Fruit fly (Drosophila melanogaster): ENCODE results near the gene puc.

Gene puc

dm6 chr3R:8126316-8127150 is 21.4 kb downstream of the puc start, which contains the start of the genes CG9667 and Arl8:
Gene CG9667, minus strand, starts transcription at chr3R:8126357.
Gene Arl8, plus strand, starts transcription at chr3R:8126605.
- TF ChIP-seq CG10348 (GFP tag; IDR thresholded peaks at IDR 0.05) (no peak), CG8301 (tag; optimal IDR thresholded peaks at IDR 0.05) (peak; percentile 30), CG14655 (GFP tag; optimal IDR thresholded peaks at IDR 0.05) (no peak), CG8159 (tag; optimal IDR thresholded peaks at IDR 0.05) (peak; percentile 60), CG13204 (GFP tag; optimal IDR thresholded peaks at IDR 0.05) (no peak), CG15710 (tag; optimal IDR thresholded peaks at IDR 0.05) (peak; percentile 44), D1 (tag; optimal IDR thresholded peaks at IDR 0.05) (no peak), CG17806 (tag; optimal IDR thresholded peaks at IDR 0.05) (peak; percentile 40), CG12605 (GFP tag; IDR thresholded peaks at IDR 0.05) (peak; percentile 33; the same call in 1 of the 2 replicates), Snoo (tag; optimal IDR thresholded peaks at IDR 0.05) (peak; percentile 18), CG4496 (GFP tag; IDR thresholded peaks at IDR 0.05) (no peak; the same call in 1 of the 3 replicates), CG9948 (tag; optimal IDR thresholded peaks at IDR 0.05) (peak; percentile 27), Ets98B (GFP tag; IDR thresholded peaks at IDR 0.05) (peak; percentile 55), CG34367 (tag; optimal IDR thresholded peaks at IDR 0.05) (no peak), gl (tag; optimal IDR thresholded peaks at IDR 0.05) (no peak), Pif1A (GFP tag; optimal IDR thresholded peaks at IDR 0.05) (peak; percentile 2), Pif1B (GFP tag; optimal IDR thresholded peaks at IDR 0.05) (peak; percentile 43), CG32121 (GFP tag; IDR thresholded peaks at IDR 0.05) (no peak), fd96Ca (GFP tag; IDR thresholded peaks at IDR 0.05) (no peak; the same call in 2 of the 3 replicates), EcR (GFP tag; optimal IDR thresholded peaks at IDR 0.05) (no peak)

dm6 chr3R:8127151-8127690 is 22.1 kb downstream of the puc start:
- TF ChIP-seq Pif1B (GFP tag; optimal IDR thresholded peaks at IDR 0.05) (no peak), EcR (GFP tag; optimal IDR thresholded peaks at IDR 0.05) (peak; percentile 49)

DNA sequence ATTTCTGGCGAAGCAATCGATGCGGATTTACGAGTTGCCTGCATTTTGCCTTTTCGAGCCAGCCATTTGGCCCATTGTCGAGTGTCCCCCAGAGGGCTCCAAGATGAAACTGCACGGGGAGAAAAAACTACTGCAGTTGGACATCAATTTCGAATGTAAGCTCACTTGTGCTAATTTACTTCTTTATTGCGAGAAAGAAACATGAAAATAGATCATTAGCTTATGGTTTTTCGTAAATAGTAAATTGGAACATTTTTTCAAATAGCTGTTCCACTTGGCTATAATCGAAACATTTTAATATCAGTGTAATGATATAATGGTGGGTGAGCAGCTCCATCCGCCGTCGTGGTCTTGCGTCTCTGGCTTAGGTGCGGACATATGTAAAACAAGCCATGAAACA is 27.3 kb downstream of the puc start:
- TF ChIP-seq CG8159 (tag; optimal IDR thresholded peaks at IDR 0.05) (peak; percentile 49), D1 (tag; optimal IDR thresholded peaks at IDR 0.05) (no peak), CG17806 (tag; optimal IDR thresholded peaks at IDR 0.05) (peak; percentile 39), Pif1A (GFP tag; optimal IDR thresholded peaks at IDR 0.05) (no peak), EcR (GFP tag; optimal IDR thresholded peaks at IDR 0.05) (no peak), CG15710 (tag; optimal IDR thresholded peaks at IDR 0.05) (no peak), CG9948 (tag; optimal IDR thresholded peaks at IDR 0.05) (no peak), Ets98B (GFP tag; IDR thresholded peaks at IDR 0.05) (no peak), CG4496 (GFP tag; IDR thresholded peaks at IDR 0.05) (no peak), CG10348 (GFP tag; IDR thresholded peaks at IDR 0.05) (no peak), CG13204 (GFP tag; optimal IDR thresholded peaks at IDR 0.05) (no peak), CG32121 (GFP tag; IDR thresholded peaks at IDR 0.05) (no peak), rn (GFP tag; IDR thresholded peaks at IDR 0.05) (no peak)

DNA sequence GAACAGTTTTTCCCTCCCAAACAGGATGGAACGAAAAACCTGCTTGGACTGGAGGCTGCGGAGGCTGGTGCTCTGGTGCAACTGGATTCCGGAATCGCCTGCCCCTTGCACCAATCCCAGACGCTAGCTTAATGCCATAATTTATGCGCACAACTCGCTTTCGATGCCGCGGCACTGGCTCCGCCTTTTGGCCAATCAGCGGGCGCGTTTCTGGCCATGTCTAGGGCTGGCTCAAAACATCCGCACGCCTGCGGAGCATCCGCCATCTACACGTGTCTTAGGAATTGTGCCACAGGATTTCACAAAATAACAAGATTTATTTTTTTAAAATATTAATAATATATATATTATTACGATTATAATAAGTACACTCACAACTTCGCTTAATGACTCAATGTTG is 29.4 kb downstream of the puc start:
- no peak for TF ChIP-seq D1 (tag; optimal IDR thresholded peaks at IDR 0.05)
- no peak for TF ChIP-seq Pif1B (GFP tag; optimal IDR thresholded peaks at IDR 0.05)
- no peak for TF ChIP-seq Pif1A (GFP tag; optimal IDR thresholded peaks at IDR 0.05)
- no peak for TF ChIP-seq CG17806 (tag; optimal IDR thresholded peaks at IDR 0.05)

- TF ChIP-seq Ets98B (GFP tag; IDR thresholded peaks at IDR 0.05), result no peak
- no peak for TF ChIP-seq CG4496 (GFP tag; IDR thresholded peaks at IDR 0.05)
- TF ChIP-seq EcR (GFP tag; optimal IDR thresholded peaks at IDR 0.05), result no peak
- TF ChIP-seq CG32121 (GFP tag; IDR thresholded peaks at IDR 0.05), result no peak
- TF ChIP-seq fd96Ca (GFP tag; IDR thresholded peaks at IDR 0.05), result no peak
- TF ChIP-seq CG13204 (GFP tag; optimal IDR thresholded peaks at IDR 0.05), result no peak
- no peak for TF ChIP-seq CG8301 (tag; optimal IDR thresholded peaks at IDR 0.05)
- TF ChIP-seq Snoo (tag; optimal IDR thresholded peaks at IDR 0.05), result no peak
- TF ChIP-seq Pif1B (GFP tag; optimal IDR thresholded peaks at IDR 0.05), result no peak
- TF ChIP-seq CG14655 (GFP tag; optimal IDR thresholded peaks at IDR 0.05), result no peak
- no peak for TF ChIP-seq CG34367 (tag; optimal IDR thresholded peaks at IDR 0.05)
- no peak for TF ChIP-seq Pif1A (GFP tag; optimal IDR thresholded peaks at IDR 0.05)
- no peak for TF ChIP-seq CG9948 (tag; optimal IDR thresholded peaks at IDR 0.05)
- no peak for TF ChIP-seq CG17806 (tag; optimal IDR thresholded peaks at IDR 0.05)
- no peak for TF ChIP-seq rn (GFP tag; IDR thresholded peaks at IDR 0.05)
- no peak for TF ChIP-seq CG15710 (tag; optimal IDR thresholded peaks at IDR 0.05)
- no peak for TF ChIP-seq CG8159 (tag; optimal IDR thresholded peaks at IDR 0.05)
- no peak for TF ChIP-seq CG12605 (GFP tag; IDR thresholded peaks at IDR 0.05)
- no peak for TF ChIP-seq CG10348 (GFP tag; IDR thresholded peaks at IDR 0.05)
Observed at dm6 chr3R:8138095-8138494, 33.0 kb downstream of the puc start.

- TF ChIP-seq CG8301 (tag; optimal IDR thresholded peaks at IDR 0.05) (no peak), fd96Ca (GFP tag; IDR thresholded peaks at IDR 0.05) (no peak), CG9948 (tag; optimal IDR thresholded peaks at IDR 0.05) (no peak), CG15710 (tag; optimal IDR thresholded peaks at IDR 0.05) (no peak), CG12605 (GFP tag; IDR thresholded peaks at IDR 0.05) (no peak), Ets98B (GFP tag; IDR thresholded peaks at IDR 0.05) (no peak), D1 (tag; optimal IDR thresholded peaks at IDR 0.05) (no peak), CG13204 (GFP tag; optimal IDR thresholded peaks at IDR 0.05) (no peak)
Observed at dm6 chr3R:8139326-8139725, 34.2 kb downstream of the puc start.
